Fruit fly (Drosophila melanogaster) whole organism: ENCODE results near the gene ClC-c.

Experiments used
- CG8478 ChIP-seq: fragments of >200 bp; optimal IDR thresholded peaks from 2 replicates; lab custom pipeline; 2018; ENCODE audit warnings: inconsistent platforms
- Dll ChIP-seq: fragments of >200 bp; optimal IDR thresholded peaks from 2 replicates; lab custom pipeline; 2017
- pan ChIP-seq: fragments of >200 bp; optimal IDR thresholded peaks from 2 replicates; lab custom pipeline; 2017
- usp ChIP-seq: fragments of >200 bp; optimal IDR thresholded peaks from 2 replicates; lab custom pipeline; 2017; ENCODE audit warnings: missing biosample characterization, missing genetic modification characterization, mixed read lengths

dm6 chr3L:16083693-16084092 is 6.6 kb upstream of the ClC-c start, which contains the start of gene CG13075:
- TF ChIP-seq usp (no peak), pan (no peak), CG8478 (lab: Kevin White, UChicago) (no peak), Dll (lab: Kevin White, UChicago) (no peak)
